Worm (Caenorhabditis elegans) whole organism, L2 larva: ENCODE data around the gene nspg-10.

ENCODE experiments used
- C34F6.9 ChIP-seq: fragments of 150-350 bp; optimal IDR thresholded peaks from 2 replicates; lab custom pipeline; 2014; ENCODE audit warnings: missing biosample characterization, missing genetic modification characterization
- F13H6.1 ChIP-seq: sonication (generic microtip); optimal IDR thresholded peaks from 2 replicates; lab custom pipeline; 2016; ENCODE audit warnings: missing genetic modification characterization, missing compliant biosample characterization
- R02D3.7 ChIP-seq: fragments of 150-350 bp; optimal IDR thresholded peaks from 2 replicates; lab custom pipeline; 2014; ENCODE audit warnings: missing biosample characterization, missing genetic modification characterization
- Y55F3AM.14 ChIP-seq: fragments of 200-800 bp; sonication (Bioruptor generic); optimal IDR thresholded peaks from 2 replicates; lab custom pipeline; 2018; ENCODE audit warnings: mild to moderate bottlenecking, missing genetic modification characterization, missing compliant biosample characterization
- ZK546.5 ChIP-seq: sonication (generic microtip); optimal IDR thresholded peaks from 2 replicates; lab custom pipeline; 2017; ENCODE audit warnings: missing biosample characterization, missing genetic modification characterization
- aly-2 ChIP-seq: fragments of 150-350 bp; optimal IDR thresholded peaks from 2 replicates; lab custom pipeline; 2014; ENCODE audit warnings: missing biosample characterization, missing genetic modification characterization
- ceh-16 ChIP-seq: fragments of 150-350 bp; optimal IDR thresholded peaks from 2 replicates; lab custom pipeline; 2014; ENCODE audit warnings: missing biosample characterization, missing genetic modification characterization
- ceh-82 ChIP-seq: fragments of 150-350 bp; optimal IDR thresholded peaks from 2 replicates; lab custom pipeline; 2014; ENCODE audit warnings: missing biosample characterization, missing genetic modification characterization
- crh-2 ChIP-seq: sonication (generic microtip); optimal IDR thresholded peaks from 2 replicates; lab custom pipeline; 2017; ENCODE audit warnings: missing biosample characterization, missing genetic modification characterization
- egl-27 ChIP-seq: sonication (generic microtip); optimal IDR thresholded peaks from 3 replicates; lab custom pipeline; 2017; ENCODE audit warnings: missing biosample characterization, missing genetic modification reagents, missing genetic modification characterization
- elt-3 ChIP-seq: sonication (generic microtip); optimal IDR thresholded peaks from 2 replicates; lab custom pipeline; 2017; ENCODE audit warnings: missing biosample characterization, missing genetic modification characterization
- fos-1 ChIP-seq: fragments of 150-350 bp; optimal IDR thresholded peaks from 2 replicates; lab custom pipeline; 2014; ENCODE audit warnings: missing biosample characterization, missing genetic modification characterization
- gmeb-1 ChIP-seq: fragments of 150-350 bp; optimal IDR thresholded peaks from 2 replicates; lab custom pipeline; 2014; ENCODE audit warnings: missing biosample characterization, missing genetic modification characterization
- lin-11 ChIP-seq: fragments of 150-350 bp; sonication (generic microtip); optimal IDR thresholded peaks from 2 replicates; lab custom pipeline; 2014; ENCODE audit warnings: missing biosample characterization, missing genetic modification characterization, inconsistent platforms, mixed read lengths
- lin-39 ChIP-seq: fragments of 150-350 bp; optimal IDR thresholded peaks from 2 replicates; lab custom pipeline; 2014; ENCODE audit warnings: missing biosample characterization, missing genetic modification reagents, missing genetic modification characterization
- lsy-2 ChIP-seq, 2 experiments: fragments of 150-350 bp in 1 of 2; sonication (generic microtip) in 1 of 2; optimal IDR thresholded peaks; 2 replicates each; lab custom pipeline; 2014 to 2017; ENCODE audit warnings: missing biosample characterization in 2 of 2, missing genetic modification characterization in 2 of 2
- nhr-10 ChIP-seq: sonication (generic microtip); optimal IDR thresholded peaks from 2 replicates; lab custom pipeline; 2017; ENCODE audit warnings: missing biosample characterization, missing genetic modification characterization
- nhr-11 ChIP-seq: fragments of 150-350 bp; optimal IDR thresholded peaks from 2 replicates; lab custom pipeline; 2014; ENCODE audit warnings: missing biosample characterization, missing genetic modification characterization
- nhr-129 ChIP-seq: fragments of 150-350 bp; optimal IDR thresholded peaks from 2 replicates; lab custom pipeline; 2014; ENCODE audit warnings: missing biosample characterization, missing genetic modification characterization
- nhr-25 ChIP-seq: fragments of 150-350 bp; sonication (generic microtip); optimal IDR thresholded peaks from 3 replicates; lab custom pipeline; 2014; ENCODE audit warnings: missing biosample characterization, missing genetic modification characterization
- nhr-6 ChIP-seq: fragments of 150-350 bp; optimal IDR thresholded peaks from 2 replicates; lab custom pipeline; 2014; ENCODE audit warnings: missing biosample characterization, missing genetic modification characterization
- sem-4 ChIP-seq: fragments of 150-350 bp; optimal IDR thresholded peaks from 2 replicates; lab custom pipeline; 2014; ENCODE audit warnings: missing biosample characterization, missing genetic modification reagents, missing genetic modification characterization
- skn-1 ChIP-seq: sonication (generic microtip); optimal IDR thresholded peaks from 2 replicates; lab custom pipeline; 2017; ENCODE audit warnings: missing biosample characterization, missing genetic modification characterization
- sma-3 ChIP-seq: sonication (generic microtip); optimal IDR thresholded peaks from 2 replicates; lab custom pipeline; 2016; ENCODE audit warnings: missing genetic modification reagents, missing genetic modification characterization, missing compliant biosample characterization
- sma-9 ChIP-seq, 2 experiments: fragments of 150-350 bp in 1 of 2; sonication (generic microtip) in 1 of 2; optimal IDR thresholded peaks; 2 replicates each; lab custom pipeline; 2014 to 2016; ENCODE audit warnings: missing genetic modification characterization in 2 of 2, mild to moderate bottlenecking in 1 of 2, missing biosample characterization in 1 of 2, missing compliant biosample characterization in 1 of 2, missing genetic modification reagents in 1 of 2, moderate library complexity in 1 of 2
- snpc-4 ChIP-seq: fragments of 150-350 bp; optimal IDR thresholded peaks from 2 replicates; lab custom pipeline; 2014; ENCODE audit warnings: missing biosample characterization, missing genetic modification characterization
- ztf-1 ChIP-seq: fragments of 200-800 bp; sonication (Bioruptor generic); conservative IDR thresholded peaks from 2 replicates; pipeline ENCODE4 v1.3.6; 2022; ENCODE audit warnings: missing genetic modification characterization, missing compliant biosample characterization
- ztf-11 ChIP-seq: sonication (generic microtip); optimal IDR thresholded peaks from 2 replicates; lab custom pipeline; 2017; ENCODE audit warnings: missing biosample characterization, missing genetic modification characterization

nspg-10 gene

ce11 chrIV:4605608-4606007, at the start of gene nspg-10:
Gene nspg-10 (plus strand): TSS chrIV:4605786.
- TF ChIP-seq lin-39 (tag; lab: Kevin White, UChicago) (no peak), ZK546.5 (tag; lab: Kevin White, UChicago) (no peak), nhr-25 (tag; lab: Kevin White, UChicago) (no peak), nhr-129 (no peak), fos-1 (tag; lab: Kevin White, UChicago) (peak; percentile 85), crh-2 (tag; lab: Kevin White, UChicago) (peak; percentile 37), F13H6.1 (tag; lab: Kevin White, UChicago) (no peak)
- TF ChIP-seq, all 48 proteins: peak for 2

ce11 chrIV:4557130-4557529, 48.5 kb upstream of the nspg-10 start:
- no peak for TF ChIP-seq ztf-11 (tag; lab: Kevin White, UChicago)
- no peak for TF ChIP-seq lin-39 (tag; lab: Kevin White, UChicago)
- TF ChIP-seq elt-3 = no peak
- TF ChIP-seq sma-3 (GFP tag; lab: Kevin White, UChicago) = no peak
- no peak for TF ChIP-seq Y55F3AM.14
- no peak for TF ChIP-seq fos-1 (tag; lab: Kevin White, UChicago)
- no peak for TF ChIP-seq sma-9 (GFP tag; optimal IDR thresholded peaks at IDR 0.05; lab: Kevin White, UChicago)
- TF ChIP-seq sma-9 (tag; optimal IDR thresholded peaks at IDR 0.05; lab: Kevin White, UChicago) = no peak
- TF ChIP-seq ceh-82 = no peak
- TF ChIP-seq lsy-2 (tag; optimal IDR thresholded peaks at IDR 0.05; lab: Kevin White, UChicago) = no peak
- TF ChIP-seq skn-1 = no peak
- TF ChIP-seq gmeb-1 (tag; lab: Kevin White, UChicago) = no peak
- no peak for TF ChIP-seq egl-27
- TF ChIP-seq nhr-6 (tag; lab: Kevin White, UChicago) = no peak
- no peak for TF ChIP-seq nhr-25 (tag; lab: Kevin White, UChicago)
- TF ChIP-seq, all 48 proteins: peak for 0

- TF ChIP-seq F13H6.1 (tag; lab: Kevin White, UChicago) (peak; percentile 39), fos-1 (tag; lab: Kevin White, UChicago) (peak; percentile 9), egl-27 (no peak), crh-2 (tag; lab: Kevin White, UChicago) (peak; percentile 51)
Measured at ce11 chrIV:4557731-4558130, 47.9 kb upstream of the nspg-10 start.

ce11 chrIV:4559160-4559559, 46.4 kb upstream of the nspg-10 start:
- TF ChIP-seq gmeb-1 (tag; lab: Kevin White, UChicago) = peak; percentile 14
- peak; percentile 67 for TF ChIP-seq fos-1 (tag; lab: Kevin White, UChicago)
- no peak for TF ChIP-seq skn-1

ce11 chrIV:4562599-4563116, 42.9 kb upstream of the nspg-10 start, which contains the start of gene igeg-1:
Gene igeg-1 (plus strand): TSS chrIV:4562649.
- TF ChIP-seq fos-1 (tag; lab: Kevin White, UChicago) = peak; percentile 67
- TF ChIP-seq R02D3.7 (tag; lab: Kevin White, UChicago) = no peak
- peak; percentile 7 for TF ChIP-seq crh-2 (tag; lab: Kevin White, UChicago)
- TF ChIP-seq, all 48 proteins: peak for 2

ce11 chrIV:4564541-4564940, 41.0 kb upstream of the nspg-10 start:
- TF ChIP-seq nhr-25 (tag; lab: Kevin White, UChicago) (no peak), snpc-4 (tag; lab: Kevin White, UChicago) (no peak), elt-3 (no peak), nhr-11 (tag; lab: Kevin White, UChicago) (no peak), aly-2 (tag; lab: Kevin White, UChicago) (no peak), ztf-1 (GFP tag; lab: Robert Waterston, UW) (no peak)

ce11 chrIV:4565882-4566281, 39.7 kb upstream of the nspg-10 start:
- TF ChIP-seq lin-11 (tag; lab: Kevin White, UChicago) = no peak
- no peak for TF ChIP-seq C34F6.9 (tag; lab: Kevin White, UChicago)
- no peak for TF ChIP-seq elt-3
- TF ChIP-seq ztf-1 (GFP tag; lab: Robert Waterston, UW) = no peak
- TF ChIP-seq nhr-25 (tag; lab: Kevin White, UChicago) = no peak
- no peak for TF ChIP-seq fos-1 (tag; lab: Kevin White, UChicago)
- TF ChIP-seq nhr-6 (tag; lab: Kevin White, UChicago) = no peak
- no peak for TF ChIP-seq ceh-16 (tag; lab: Kevin White, UChicago)
- no peak for TF ChIP-seq snpc-4 (tag; lab: Kevin White, UChicago)
- TF ChIP-seq sem-4 (tag; lab: Kevin White, UChicago) = no peak
- no peak for TF ChIP-seq nhr-10 (tag; lab: Kevin White, UChicago)
- no peak for TF ChIP-seq ZK546.5 (tag; lab: Kevin White, UChicago)
- TF ChIP-seq F13H6.1 (tag; lab: Kevin White, UChicago) = no peak
